Fruit fly (Drosophila melanogaster) whole organism: Measurements from ENCODE around the gene CG2991.

Experiments used
- Dll ChIP-seq: fragments of >200 bp; optimal IDR thresholded peaks from 2 replicates; lab custom pipeline; 2017
- EcR ChIP-seq, 2 experiments: fragments of >200 bp; optimal IDR thresholded peaks; 2 replicates each; lab custom pipeline; 2017; ENCODE audit warnings: missing biosample characterization in 2 of 2, missing genetic modification characterization in 2 of 2, missing genetic modification reagents in 2 of 2

DNA sequence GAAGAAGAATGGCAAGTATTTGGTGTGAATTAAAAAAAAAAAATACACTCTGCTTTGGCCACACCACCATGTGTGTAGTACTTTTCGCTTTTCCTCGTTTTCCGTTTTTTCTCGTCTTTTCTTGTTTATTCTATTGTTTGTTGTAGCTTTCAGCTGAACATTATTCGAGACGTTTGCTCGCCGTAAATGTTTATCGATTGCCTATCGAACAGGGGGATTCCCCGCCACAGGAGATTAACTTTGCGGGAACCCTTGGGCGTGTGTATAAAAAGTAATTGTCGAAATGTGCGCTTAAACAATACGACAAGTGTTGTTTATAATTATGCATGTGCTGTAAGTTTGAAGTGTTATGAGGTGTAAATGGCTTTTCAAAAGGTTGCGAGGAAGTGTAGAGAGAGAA, 40.7 kb downstream of the CG2991 start:
- TF ChIP-seq EcR (GFP tag; optimal IDR thresholded peaks at IDR 0.05; lab: Kevin White, UChicago), result no peak
- TF ChIP-seq Dll (lab: Kevin White, UChicago), result no peak
